Fruit fly (Drosophila melanogaster): ENCODE data around the gene Gk2.

Gene Gk2

dm6 chr3L:1738375-1739328 is at the start of gene Gk2:
Gene Gk2 (plus strand): TSS chr3L:1738407.
- TF ChIP-seq noc (tag; optimal IDR thresholded peaks at IDR 0.05): no peak

DNA sequence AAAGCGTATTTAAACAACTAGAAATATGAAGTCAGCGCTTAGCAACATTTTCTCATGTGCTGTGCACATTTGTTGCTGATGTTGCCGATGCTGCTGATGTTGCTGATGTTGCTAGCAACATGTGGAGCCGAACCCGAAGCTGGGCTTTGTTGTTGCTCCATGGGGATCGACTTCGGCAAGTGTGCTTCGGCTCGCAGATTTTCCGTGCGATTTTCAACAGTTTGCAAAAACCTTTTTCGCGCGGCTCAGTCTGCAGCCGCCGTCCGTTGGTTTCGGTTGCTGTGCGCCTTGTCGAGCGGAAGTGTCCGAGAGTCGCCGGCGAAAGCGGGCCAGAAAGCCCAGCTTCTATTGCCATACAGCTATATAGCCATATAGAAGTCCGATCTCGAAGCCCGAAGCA is 49.6 kb upstream of the Gk2 start:
- TF ChIP-seq noc (tag; optimal IDR thresholded peaks at IDR 0.05): no peak

DNA sequence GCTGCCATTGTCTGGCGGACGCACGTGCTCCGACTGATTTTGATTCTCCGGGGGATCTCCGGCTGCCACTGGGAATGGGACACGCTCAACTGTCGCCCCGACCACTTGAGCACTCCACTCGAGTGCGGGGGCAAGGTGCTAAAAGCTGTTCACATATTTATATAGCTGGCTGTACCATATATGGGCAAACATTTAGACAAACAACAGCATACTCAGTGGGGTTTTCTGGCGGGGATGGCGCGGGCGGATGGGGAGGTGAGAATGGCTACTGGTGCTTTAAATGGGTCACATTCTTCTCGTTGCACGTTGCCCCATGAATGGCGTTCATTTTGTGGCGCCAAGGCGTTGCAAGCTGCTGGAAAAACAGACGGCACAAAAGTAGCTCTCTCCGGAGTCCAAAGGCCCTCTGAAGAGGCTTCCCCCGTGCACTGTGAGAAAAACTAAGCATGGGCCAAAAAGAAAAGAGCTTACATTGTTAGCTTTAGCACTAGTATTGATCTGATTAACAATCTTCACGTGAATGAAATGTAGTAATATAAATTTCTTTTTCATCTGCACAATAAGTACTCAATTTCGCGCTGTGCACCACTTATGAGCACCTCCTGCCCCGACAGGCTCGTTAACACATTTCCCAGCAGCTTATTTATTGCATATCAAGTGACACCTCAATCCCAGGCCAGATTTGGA is 47.3 kb upstream of the Gk2 start:
- no peak for TF ChIP-seq noc (tag; optimal IDR thresholded peaks at IDR 0.05)

DNA sequence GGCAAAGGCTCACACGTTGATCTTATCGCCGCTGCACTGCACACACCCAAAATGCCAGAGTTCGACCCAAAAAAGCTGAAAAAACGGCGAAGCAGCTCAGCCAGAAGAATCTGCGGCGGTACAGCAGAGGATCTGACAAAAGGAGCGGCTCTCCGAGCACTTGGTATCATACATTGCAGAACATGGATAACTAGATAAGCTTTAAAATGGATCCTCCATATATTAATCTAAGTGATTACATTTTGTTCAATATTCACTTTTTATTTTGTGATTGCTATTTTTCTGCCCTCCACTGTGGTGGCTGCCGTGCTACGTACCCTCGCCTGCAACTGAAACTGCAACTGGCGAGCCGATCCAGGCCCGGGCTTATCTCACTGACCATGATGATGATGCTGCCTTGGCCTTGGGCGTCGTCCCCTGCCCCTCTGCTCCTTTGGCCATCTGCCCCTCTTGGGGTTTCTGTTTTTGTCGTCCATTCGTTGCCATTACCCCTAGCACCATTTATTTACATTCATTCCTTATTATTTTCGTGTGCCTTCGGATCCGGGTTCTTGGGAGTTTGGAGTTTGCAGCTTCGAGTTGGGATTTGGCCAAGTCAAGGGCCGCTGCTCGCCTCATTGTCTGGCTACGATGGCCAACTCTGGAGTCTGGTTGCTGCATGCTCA is 46.0 kb upstream of the Gk2 start:
- TF ChIP-seq noc (tag; optimal IDR thresholded peaks at IDR 0.05): no peak

DNA sequence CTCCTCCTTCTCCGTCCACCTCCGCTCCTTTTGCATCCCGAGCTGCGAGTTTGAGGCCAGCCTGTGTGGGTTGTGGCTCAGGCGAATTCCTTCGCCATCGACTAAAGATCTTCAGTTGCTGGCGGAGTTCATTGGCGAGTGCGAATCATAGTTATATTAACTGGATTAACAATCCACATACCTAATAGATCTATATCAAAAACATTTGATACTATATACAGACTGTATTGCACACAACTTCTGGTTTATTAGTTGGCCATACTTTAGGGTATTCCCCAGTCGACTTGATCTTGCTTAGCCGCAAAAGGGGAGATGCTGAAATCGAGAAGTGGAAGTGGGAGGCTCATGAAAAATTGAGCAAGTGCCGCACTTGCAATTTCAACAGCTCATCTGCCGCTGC is 45.3 kb upstream of the Gk2 start:
- no peak for TF ChIP-seq noc (tag; optimal IDR thresholded peaks at IDR 0.05)

- TF ChIP-seq noc (tag; optimal IDR thresholded peaks at IDR 0.05): no peak
These were observed 43.9 kb upstream of the Gk2 start, which contains the start of gene CG12011 for dm6 chr3L:1694317-1694716. Gene CG12011 (plus strand): TSS chr3L:1694617.

- TF ChIP-seq noc (tag; optimal IDR thresholded peaks at IDR 0.05): no peak
These were observed 35.8 kb upstream of the Gk2 start, which contains the start of gene CG13931 for dm6 chr3L:1702367-1702927. Gene CG13931 (minus strand): TSS chr3L:1702407.

dm6 chr3L:1709161-1709560 is 29.0 kb upstream of the Gk2 start:
- no peak for TF ChIP-seq noc (tag; optimal IDR thresholded peaks at IDR 0.05)

dm6 chr3L:1710562-1710961 is 27.6 kb upstream of the Gk2 start:
- no peak for TF ChIP-seq noc (tag; optimal IDR thresholded peaks at IDR 0.05)

- no peak for TF ChIP-seq noc (tag; optimal IDR thresholded peaks at IDR 0.05)
These were observed 27.0 kb upstream of the Gk2 start for dm6 chr3L:1711218-1711617.

- no peak for TF ChIP-seq noc (tag; optimal IDR thresholded peaks at IDR 0.05)
These were observed 15.2 kb upstream of the Gk2 start, which contains the start of gene CG18171 for dm6 chr3L:1723053-1723452. Gene CG18171 (minus strand): TSS chr3L:1723153.

- no peak for TF ChIP-seq noc (tag; optimal IDR thresholded peaks at IDR 0.05)
These were observed 14.1 kb upstream of the Gk2 start, which contains the start of gene CG12035 for dm6 chr3L:1724090-1724489. Gene CG12035 (plus strand): TSS chr3L:1724390.

- TF ChIP-seq noc (tag; optimal IDR thresholded peaks at IDR 0.05): no peak
These were observed 11.5 kb upstream of the Gk2 start for dm6 chr3L:1726747-1727146.

DNA sequence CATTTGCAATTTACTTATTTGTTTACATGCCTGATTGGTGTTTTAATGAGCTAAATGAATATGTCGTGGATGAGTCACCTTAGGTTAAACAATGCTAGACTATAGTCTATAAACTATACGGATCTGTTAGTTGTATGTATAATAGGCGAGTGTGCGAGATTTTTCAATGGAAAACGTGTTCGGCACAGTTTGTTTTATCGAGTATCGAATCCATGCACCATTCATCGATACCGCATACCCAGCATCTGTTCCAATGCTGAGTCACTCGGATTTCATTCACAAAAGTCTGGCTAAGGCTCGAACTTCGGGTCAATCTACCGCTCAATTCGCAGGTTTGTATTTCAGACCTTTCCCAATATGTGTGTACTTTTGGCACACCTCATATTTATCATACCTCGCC is 10.8 kb upstream of the Gk2 start:
- TF ChIP-seq noc (tag; optimal IDR thresholded peaks at IDR 0.05): no peak

- TF ChIP-seq noc (tag; optimal IDR thresholded peaks at IDR 0.05): no peak
These were observed 8.6 kb upstream of the Gk2 start for dm6 chr3L:1729380-1730159.
